Fruit fly (Drosophila melanogaster) whole organism, embryonic: ENCODE data around the gene CG2652.

Experiments used
- ATbp ChIP-seq: fragments of 200-800 bp; sonication (Bioruptor generic); optimal IDR thresholded peaks from 2 replicates; lab custom pipeline; 2017; ENCODE audit warnings: missing biosample characterization, mild to moderate bottlenecking, missing genetic modification characterization, missing genetic modification reagents
- Atf-2 ChIP-seq: fragments of 200-800 bp; sonication (Bioruptor generic); optimal IDR thresholded peaks from 2 replicates; lab custom pipeline; 2016; ENCODE audit warnings: missing biosample characterization, missing genetic modification characterization
- CG10462 ChIP-seq: fragments of 200-800 bp; sonication (Bioruptor generic); optimal IDR thresholded peaks from 2 replicates; lab custom pipeline; 2016; ENCODE audit warnings: missing biosample characterization, missing genetic modification characterization
- CG11398 ChIP-seq: fragments of 200-800 bp; sonication (Bioruptor generic); optimal IDR thresholded peaks from 2 replicates; lab custom pipeline; 2016; ENCODE audit warnings: missing biosample characterization, missing genetic modification characterization
- CG12219 ChIP-seq: fragments of 200-800 bp; sonication (Bioruptor generic); optimal IDR thresholded peaks from 3 replicates; lab custom pipeline; 2018; ENCODE audit warnings: missing biosample characterization, mild to moderate bottlenecking, missing genetic modification characterization
- CG12299 ChIP-seq: fragments of 200-800 bp; sonication (Bioruptor generic); optimal IDR thresholded peaks from 2 replicates; lab custom pipeline; 2018; ENCODE audit warnings: missing biosample characterization, mild to moderate bottlenecking, missing genetic modification characterization
- CG1233 ChIP-seq: fragments of 200-800 bp; sonication (Bioruptor generic); optimal IDR thresholded peaks from 4 replicates; lab custom pipeline; 2018; ENCODE audit warnings: missing biosample characterization, mild to moderate bottlenecking, missing genetic modification characterization
- CG12391 ChIP-seq: fragments of 200-800 bp; sonication (Bioruptor generic); optimal IDR thresholded peaks from 3 replicates; lab custom pipeline; 2018; ENCODE audit warnings: missing biosample characterization, mild to moderate bottlenecking, missing genetic modification characterization, moderate library complexity
- CG13296 ChIP-seq: fragments of 200-800 bp; sonication (Bioruptor generic); optimal IDR thresholded peaks from 3 replicates; lab custom pipeline; 2018; ENCODE audit warnings: missing biosample characterization, mild to moderate bottlenecking, missing genetic modification characterization
- CG13624 ChIP-seq: fragments of 200-800 bp; sonication (Bioruptor generic); optimal IDR thresholded peaks from 2 replicates; lab custom pipeline; 2016; ENCODE audit warnings: missing biosample characterization, missing genetic modification characterization
- CG17568 ChIP-seq: fragments of 200-800 bp; sonication (Bioruptor generic); optimal IDR thresholded peaks from 2 replicates; lab custom pipeline; 2018; ENCODE audit warnings: missing biosample characterization, mild to moderate bottlenecking, missing genetic modification characterization, moderate library complexity
- CG18599 ChIP-seq: fragments of 200-800 bp; sonication (Bioruptor generic); optimal IDR thresholded peaks from 3 replicates; lab custom pipeline; 2017; ENCODE audit warnings: missing biosample characterization, missing genetic modification characterization, mild to moderate bottlenecking, moderate library complexity, missing genetic modification reagents
- CG2120 ChIP-seq: fragments of 200-800 bp; sonication (Bioruptor generic); optimal IDR thresholded peaks from 3 replicates; lab custom pipeline; 2016; ENCODE audit warnings: missing biosample characterization, missing genetic modification characterization
- CG34376 ChIP-seq: fragments of 200-800 bp; sonication (Bioruptor generic); optimal IDR thresholded peaks from 2 replicates; lab custom pipeline; 2018; ENCODE audit warnings: missing biosample characterization, mild to moderate bottlenecking, missing genetic modification characterization
- CG3995 ChIP-seq: fragments of 200-800 bp; sonication (Bioruptor generic); optimal IDR thresholded peaks from 3 replicates; lab custom pipeline; 2016; ENCODE audit warnings: missing biosample characterization, missing genetic modification characterization
- CG6272 ChIP-seq: fragments of 200-800 bp; sonication (Bioruptor generic); IDR thresholded peaks from 2 replicates; pipeline ENCODE4 v1.3.6; 2022; ENCODE audit warnings: missing biosample characterization, missing genetic modification characterization
- CG6683 ChIP-seq: fragments of 200-800 bp; sonication (Bioruptor generic); optimal IDR thresholded peaks from 2 replicates; lab custom pipeline; 2017; ENCODE audit warnings: missing biosample characterization, mild to moderate bottlenecking, missing genetic modification characterization, missing genetic modification reagents
- CG6765 ChIP-seq: fragments of 200-800 bp; sonication (Bioruptor generic); optimal IDR thresholded peaks from 3 replicates; lab custom pipeline; 2017; ENCODE audit warnings: missing biosample characterization, mild to moderate bottlenecking, missing genetic modification characterization
- CG6813 ChIP-seq: fragments of 200-800 bp; sonication (Bioruptor generic); optimal IDR thresholded peaks from 2 replicates; lab custom pipeline; 2017; ENCODE audit warnings: missing biosample characterization, missing genetic modification characterization, mild to moderate bottlenecking, moderate library complexity, missing genetic modification reagents
- CG6854 ChIP-seq: fragments of 200-800 bp; sonication (Bioruptor generic); optimal IDR thresholded peaks from 3 replicates; lab custom pipeline; 2017; ENCODE audit warnings: missing biosample characterization, mild to moderate bottlenecking, missing genetic modification characterization
- CHES-1-like ChIP-seq: fragments of 200-800 bp; sonication (Bioruptor generic); optimal IDR thresholded peaks from 2 replicates; lab custom pipeline; 2016; ENCODE audit warnings: missing biosample characterization, missing genetic modification characterization
- Dfd ChIP-seq, 2 experiments: fragments of >200 bp; optimal IDR thresholded peaks; 2 replicates each; lab custom pipeline; 2017; ENCODE audit warnings: missing biosample characterization in 2 of 2, missing genetic modification characterization in 2 of 2
- Ets65A ChIP-seq: fragments of 200-800 bp; sonication (Bioruptor generic); peaks from one replicate; lab custom pipeline; 2016; ENCODE audit warnings: missing biosample characterization, missing genetic modification characterization
- Ets97D ChIP-seq: fragments of 200-800 bp; sonication (Bioruptor generic); optimal IDR thresholded peaks from 3 replicates; lab custom pipeline; 2016; ENCODE audit warnings: missing biosample characterization, missing genetic modification characterization
- Fer1 ChIP-seq: fragments of 200-800 bp; sonication (Bioruptor generic); optimal IDR thresholded peaks from 2 replicates; lab custom pipeline; 2017; ENCODE audit warnings: missing biosample characterization, mild to moderate bottlenecking, missing genetic modification characterization
- GATAe ChIP-seq: fragments of 200-800 bp; sonication (Bioruptor generic); conservative IDR thresholded peaks from 2 replicates; pipeline ENCODE4 v1.3.6; 2022; ENCODE audit warnings: missing biosample characterization, missing genetic modification characterization
- Gsc ChIP-seq: fragments of 200-800 bp; sonication (Bioruptor generic); IDR thresholded peaks from 2 replicates; pipeline ENCODE4 v1.3.6; 2022; ENCODE audit warnings: missing biosample characterization, missing genetic modification characterization
- Hmr ChIP-seq: fragments of 200-800 bp; sonication (Bioruptor generic); optimal IDR thresholded peaks from 3 replicates; lab custom pipeline; 2017; ENCODE audit warnings: mild to moderate bottlenecking, missing biosample characterization, missing genetic modification reagents, missing genetic modification characterization
- Med ChIP-seq: fragments of 200-800 bp; sonication (Bioruptor generic); peaks from one replicate; lab custom pipeline; 2016; ENCODE audit warnings: missing biosample characterization, missing genetic modification characterization, mild to moderate bottlenecking, inconsistent platforms, moderate library complexity
- Meics ChIP-seq: fragments of 200-800 bp; sonication (Bioruptor generic); optimal IDR thresholded peaks from 2 replicates; lab custom pipeline; 2017; ENCODE audit warnings: missing biosample characterization, mild to moderate bottlenecking, missing genetic modification characterization
- NfI ChIP-seq: fragments of 200-800 bp; sonication (Bioruptor generic); optimal IDR thresholded peaks from 3 replicates; lab custom pipeline; 2018; ENCODE audit warnings: missing biosample characterization, mild to moderate bottlenecking, missing genetic modification characterization, moderate library complexity
- caup ChIP-seq: fragments of 200-800 bp; sonication (Bioruptor generic); optimal IDR thresholded peaks from 3 replicates; lab custom pipeline; 2017; ENCODE audit warnings: missing biosample characterization, mild to moderate bottlenecking, missing genetic modification characterization, moderate library complexity; ENCODE audit not compliant: severe bottlenecking
- cg ChIP-seq: fragments of 200-800 bp; sonication (Bioruptor generic); optimal IDR thresholded peaks from 3 replicates; lab custom pipeline; 2019; ENCODE audit warnings: missing biosample characterization, mild to moderate bottlenecking, missing genetic modification characterization, moderate library complexity
- eve ChIP-seq, 2 experiments: fragments of >200 bp; optimal IDR thresholded peaks; 2 replicates each; lab custom pipeline; 2017; ENCODE audit warnings: missing biosample characterization in 2 of 2, missing genetic modification characterization in 2 of 2
- fd64A ChIP-seq: fragments of 200-800 bp; sonication (Bioruptor generic); optimal IDR thresholded peaks from 3 replicates; lab custom pipeline; 2018; ENCODE audit warnings: missing biosample characterization, mild to moderate bottlenecking, missing genetic modification characterization
- gce ChIP-seq: fragments of 200-800 bp; sonication (Bioruptor generic); IDR thresholded peaks from 3 replicates; pipeline ENCODE4 v1.3.6; 2022; ENCODE audit warnings: missing biosample characterization, missing genetic modification characterization
- hkb ChIP-seq, 2 experiments: fragments of 200-800 bp in 1 of 2; fragments of >200 bp in 1 of 2; sonication (Bioruptor generic) in 1 of 2; IDR thresholded peaks in 1 of 2; optimal IDR thresholded peaks in 1 of 2; 2 replicates each; pipeline versions ENCODE4 v1.3.6 to Lab custom; 2017 to 2022; ENCODE audit warnings: missing biosample characterization in 1 of 2, missing genetic modification characterization in 1 of 2
- lab ChIP-seq: fragments of 200-800 bp; sonication (Bioruptor generic); optimal IDR thresholded peaks from 3 replicates; lab custom pipeline; 2017; ENCODE audit warnings: missing biosample characterization, missing genetic modification characterization, mild to moderate bottlenecking, moderate library complexity, missing genetic modification reagents
- nom ChIP-seq: fragments of 200-800 bp; sonication (Bioruptor generic); optimal IDR thresholded peaks from 2 replicates; lab custom pipeline; 2017; ENCODE audit warnings: missing biosample characterization, missing genetic modification characterization, mild to moderate bottlenecking, moderate library complexity, missing genetic modification reagents
- odd ChIP-seq: fragments of 200-800 bp; sonication (Bioruptor generic); optimal IDR thresholded peaks from 2 replicates; lab custom pipeline; 2017; ENCODE audit warnings: missing biosample characterization, mild to moderate bottlenecking, missing genetic modification characterization
- schlank ChIP-seq: fragments of 200-800 bp; sonication (Bioruptor generic); optimal IDR thresholded peaks from 2 replicates; lab custom pipeline; 2018; ENCODE audit warnings: missing biosample characterization, mild to moderate bottlenecking, missing genetic modification characterization
- sens ChIP-seq: fragments of 200-800 bp; sonication (Bioruptor generic); peaks from one replicate; lab custom pipeline; 2016; ENCODE audit warnings: missing biosample characterization, missing genetic modification characterization
- seq ChIP-seq: fragments of 200-800 bp; sonication (Bioruptor generic); IDR thresholded peaks from 2 replicates; pipeline ENCODE4 v1.3.6; 2022; ENCODE audit warnings: missing biosample characterization, missing genetic modification characterization
- sqz ChIP-seq: fragments of 200-800 bp; sonication (Bioruptor generic); optimal IDR thresholded peaks from 3 replicates; lab custom pipeline; 2018; ENCODE audit warnings: missing biosample characterization, mild to moderate bottlenecking, missing genetic modification characterization
- ssp ChIP-seq: fragments of 200-800 bp; sonication (Bioruptor generic); IDR thresholded peaks from 2 replicates; pipeline ENCODE4 v1.3.6; 2022; ENCODE audit warnings: missing biosample characterization, missing genetic modification characterization
- tll ChIP-seq, 2 experiments: fragments of 200-800 bp in 1 of 2; fragments of >200 bp in 1 of 2; sonication (Bioruptor generic) in 1 of 2; optimal IDR thresholded peaks; 2 replicates each; lab custom pipeline; 2017 to 2019; ENCODE audit warnings: missing biosample characterization in 2 of 2, missing genetic modification characterization in 2 of 2, mild to moderate bottlenecking in 1 of 2, moderate library complexity in 1 of 2
- vvl ChIP-seq: fragments of 200-800 bp; sonication (Bioruptor generic); IDR thresholded peaks from 2 replicates; pipeline ENCODE4 v1.3.6; 2022; ENCODE audit warnings: missing biosample characterization, missing genetic modification characterization
- zfh1 ChIP-seq: fragments of 200-800 bp; sonication (Bioruptor generic); IDR thresholded peaks from 3 replicates; pipeline ENCODE4 v1.3.6; 2022; ENCODE audit warnings: missing biosample characterization, missing genetic modification characterization

Gene CG2652

dm6 chrX:2677024-2677589, 5.6 kb downstream of the CG2652 start:
- no peak for TF ChIP-seq CG13624 (GFP tag; lab: Kevin White, UChicago)
- no peak for TF ChIP-seq Atf-2 (GFP tag; lab: Kevin White, UChicago)
- peak in 1 of 2 experiments; percentile 51 for TF ChIP-seq Dfd (GFP tag; optimal IDR thresholded peaks at IDR 0.05; lab: Kevin White, UChicago)
- TF ChIP-seq cg (GFP tag; lab: Kevin White, UChicago), result peak; percentile 35
- TF ChIP-seq tll (GFP tag; optimal IDR thresholded peaks at IDR 0.05; lab: Kevin White, UChicago), result no peak
- TF ChIP-seq sens (GFP tag; lab: Kevin White, UChicago), result peak; percentile 32
- TF ChIP-seq NfI (GFP tag; lab: Kevin White, UChicago), result no peak
- no peak for TF ChIP-seq CHES-1-like (GFP tag; lab: Kevin White, UChicago)
- TF ChIP-seq Ets97D (GFP tag; lab: Kevin White, UChicago), result peak; percentile 14
- TF ChIP-seq Ets65A (GFP tag; lab: Kevin White, UChicago), result peak; percentile 54
- no peak for TF ChIP-seq vvl (GFP tag; lab: Robert Waterston, UW)
- peak; percentile 79 for TF ChIP-seq Med (GFP tag; lab: Kevin White, UChicago)
- peak; percentile 11 for TF ChIP-seq nom (GFP tag; lab: Kevin White, UChicago)
- no peak for TF ChIP-seq CG6683 (GFP tag; lab: Kevin White, UChicago)
- TF ChIP-seq seq, result no peak

dm6 chrX:2663416-2663815, 19.3 kb downstream of the CG2652 start:
- TF ChIP-seq odd, result peak; percentile 3
- peak; percentile 30 for TF ChIP-seq CG13296 (GFP tag; lab: Kevin White, UChicago)
- TF ChIP-seq Med (GFP tag; lab: Kevin White, UChicago), result peak; percentile 35
- TF ChIP-seq Meics (GFP tag; lab: Kevin White, UChicago), result peak; percentile 21
- TF ChIP-seq eve (GFP tag; optimal IDR thresholded peaks at IDR 0.05; lab: Kevin White, UChicago), result peak in 1 of 2 experiments; percentile 2
- TF ChIP-seq CG11398 (GFP tag; lab: Kevin White, UChicago), result no peak
- peak; percentile 30 for TF ChIP-seq schlank (tag; lab: Kevin White, UChicago)
- no peak for TF ChIP-seq fd64A
- TF ChIP-seq CG18599, result peak; percentile 34
- no peak for TF ChIP-seq CG3995 (GFP tag; lab: Kevin White, UChicago)
- no peak for TF ChIP-seq ssp (GFP tag; lab: Robert Waterston, UW)
- TF ChIP-seq hkb (optimal IDR thresholded peaks at IDR 0.05; lab: Kevin White, UChicago), result no peak
- peak; percentile 25; the same call in 1 of the 2 replicates for TF ChIP-seq hkb (GFP tag; IDR thresholded peaks at IDR 0.05; lab: Robert Waterston, UW)
- peak; percentile 40 for TF ChIP-seq lab (GFP tag; lab: Kevin White, UChicago)
- no peak for TF ChIP-seq GATAe (GFP tag; lab: Robert Waterston, UW)
- TF ChIP-seq CG17568, result peak; percentile 16
- TF ChIP-seq CG12391, result no peak
- peak; percentile 25 for TF ChIP-seq ATbp (GFP tag; lab: Kevin White, UChicago)
- TF ChIP-seq CG2120 (GFP tag; lab: Kevin White, UChicago), result peak; percentile 2
- TF ChIP-seq CG34376 (GFP tag; lab: Kevin White, UChicago), result peak; percentile 30
- peak; percentile 35 for TF ChIP-seq Fer1
- no peak for TF ChIP-seq CG1233 (GFP tag; lab: Kevin White, UChicago)
- no peak for TF ChIP-seq Gsc (GFP tag; lab: Robert Waterston, UW)
- peak; percentile 0 for TF ChIP-seq CG6765 (GFP tag; lab: Kevin White, UChicago)
- peak; percentile 50 for TF ChIP-seq Hmr (GFP tag; lab: Kevin White, UChicago)
- no peak for TF ChIP-seq zfh1
- no peak for TF ChIP-seq CG6272
- TF ChIP-seq sqz (GFP tag; lab: Kevin White, UChicago), result no peak
- no peak for TF ChIP-seq CG12219
- no peak for TF ChIP-seq gce (GFP tag; lab: Robert Waterston, UW)
- TF ChIP-seq caup (GFP tag; lab: Kevin White, UChicago), result peak; percentile 36
- TF ChIP-seq CG10462 (GFP tag; lab: Kevin White, UChicago), result no peak
- peak; percentile 4 for TF ChIP-seq CG12299
- peak; percentile 16 for TF ChIP-seq CG6854 (GFP tag; lab: Kevin White, UChicago)
- TF ChIP-seq CG6813 (GFP tag; lab: Kevin White, UChicago), result peak; percentile 21
- TF ChIP-seq sens (GFP tag; lab: Kevin White, UChicago), result peak; percentile 76
